Worm (Caenorhabditis elegans): ENCODE results near the gene C12D5.4.

The C12D5.4 gene

DNA sequence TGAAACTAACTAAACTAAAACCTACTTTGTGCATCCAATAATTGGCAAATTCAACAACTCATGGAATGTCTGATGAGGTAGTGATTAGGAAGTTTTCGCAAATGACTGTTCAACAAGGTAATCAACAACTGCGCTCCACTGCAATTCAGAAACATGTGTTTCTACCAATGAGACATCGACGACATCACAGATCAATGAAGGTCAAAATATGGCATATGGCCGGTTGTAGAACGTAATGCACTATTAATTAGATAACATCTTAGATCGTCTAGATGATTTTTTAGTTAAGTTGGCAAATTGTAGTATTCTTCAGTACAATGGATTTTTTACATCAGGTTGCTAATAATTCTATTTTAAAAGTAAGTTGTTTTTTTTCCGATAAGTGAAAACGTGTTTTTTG is 13.8 kb downstream of the C12D5.4 start, which contains the start of the genes nhr-94 and nhr-152 (continued):
- TF ChIP-seq rec-8 (tag; optimal IDR thresholded peaks at IDR 0.05), result no peak
- no peak for TF ChIP-seq snpc-1.3 (tag; optimal IDR thresholded peaks at IDR 0.05; ENCODE audit: insufficient read depth)
- TF ChIP-seq ZK185.1 (tag; optimal IDR thresholded peaks at IDR 0.05; ENCODE audit: poor library complexity, severe bottlenecking), result no peak
- TF ChIP-seq F33H1.4 (GFP tag; IDR thresholded peaks at IDR 0.05), result no peak

DNA sequence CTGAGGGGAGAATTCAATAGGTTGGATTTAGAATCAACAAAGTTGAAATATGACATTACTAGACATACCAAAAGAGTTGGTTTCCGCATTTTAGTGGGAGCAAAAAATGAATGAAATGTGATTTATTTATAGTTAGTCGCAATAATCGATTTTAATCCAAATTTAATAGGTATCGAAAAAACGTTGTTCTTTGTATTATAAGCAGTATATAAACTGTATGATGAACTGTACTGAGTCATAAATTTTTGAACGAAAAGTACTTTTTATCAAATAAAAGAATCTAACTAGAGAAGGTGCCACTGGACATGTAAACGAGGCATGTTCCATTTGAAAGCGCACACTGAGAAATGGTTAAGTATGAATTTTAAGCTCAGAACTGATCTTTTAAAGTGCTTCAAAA is 17.5 kb downstream of the C12D5.4 start, which contains the start of gene C12D5.9:
Gene C12D5.9, minus strand, starts transcription at position 101 of the 400 bp plus-strand sequence.
- TF ChIP-seq Y95B8A.8 (GFP tag; IDR thresholded peaks at IDR 0.05) (no peak), ztf-3 (GFP tag; optimal IDR thresholded peaks at IDR 0.05) (no peak), T07F8.4 (tag; optimal IDR thresholded peaks at IDR 0.05) (no peak), unc-62 (GFP tag; optimal IDR thresholded peaks at IDR 0.05) (no peak), bed-2 (GFP tag; IDR thresholded peaks at IDR 0.05) (no peak), madf-3 (GFP tag; IDR thresholded peaks at IDR 0.05) (no peak), Y67H2A.10 (GFP tag; conservative IDR thresholded peaks at IDR 0.05) (no peak), dpl-1 (GFP tag; optimal IDR thresholded peaks at IDR 0.05) (no peak), C06A6.2 (GFP tag; conservative IDR thresholded peaks at IDR 0.05) (no peak), lsl-1 (GFP tag; optimal IDR thresholded peaks at IDR 0.05) (no peak), madf-10 (tag; optimal IDR thresholded peaks at IDR 0.05) (no peak), ceh-100 (GFP tag; IDR thresholded peaks at IDR 0.05) (no peak), ama-1 (optimal IDR thresholded peaks at IDR 0.05) (no peak), ama-1 (GFP tag; optimal IDR thresholded peaks at IDR 0.05) (no peak), ztf-22 (GFP tag; optimal IDR thresholded peaks at IDR 0.05) (no peak)

DNA sequence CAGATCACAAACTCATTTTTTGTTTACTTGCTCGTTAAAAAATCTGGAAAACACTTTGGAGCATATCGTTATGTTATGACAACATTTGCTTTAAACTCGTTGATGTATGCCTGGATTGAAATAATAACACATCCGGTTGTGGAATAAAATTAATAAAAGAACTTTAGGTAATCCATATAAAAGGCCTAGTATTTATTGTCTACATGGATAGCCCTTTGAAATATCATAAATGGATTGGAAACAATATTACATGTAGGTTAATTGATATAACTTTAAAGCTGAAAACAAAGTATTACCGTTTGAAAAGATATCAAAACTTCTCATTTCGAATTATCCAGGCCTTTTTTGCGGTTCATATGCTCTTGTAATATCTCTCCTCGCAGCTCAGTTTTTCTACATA is 18.3 kb downstream of the C12D5.4 start:
- TF ChIP-seq lag-1 (GFP tag; IDR thresholded peaks at IDR 0.05) (no peak), ceh-27 (GFP tag; optimal IDR thresholded peaks at IDR 0.05) (no peak)

DNA sequence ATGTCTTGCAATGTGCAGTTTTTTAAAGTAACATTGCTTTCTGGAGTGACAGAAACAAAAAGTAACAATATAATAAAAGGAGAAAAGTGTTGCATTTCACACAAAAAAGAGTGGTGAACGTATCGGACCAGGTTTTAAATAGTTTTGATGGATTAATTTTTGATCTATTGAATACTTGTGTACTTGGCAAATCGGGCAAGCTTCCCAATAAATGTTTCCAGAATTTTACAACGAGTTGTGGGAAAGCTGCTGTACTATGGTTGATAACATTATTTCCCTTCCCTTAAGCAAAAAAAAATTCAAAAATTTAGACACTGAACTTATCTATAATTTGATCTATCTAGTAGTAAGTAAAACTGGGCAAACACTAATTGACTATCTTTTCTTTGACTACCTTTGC is 21.0 kb downstream of the C12D5.4 start, which contains the start of gene C12D5.10:
Gene C12D5.10, minus strand, starts transcription at position 101 of the 400 bp plus-strand sequence.
- TF ChIP-seq B0019.2 (GFP tag; conservative IDR thresholded peaks at IDR 0.05) (no peak), hrde-1 (tag; optimal IDR thresholded peaks at IDR 0.05; ENCODE audit: borderline replicate concordance) (no peak), repo-1 (tag; optimal IDR thresholded peaks at IDR 0.05) (no peak), bed-1 (GFP tag; IDR thresholded peaks at IDR 0.05) (no peak), F23B12.7 (tag; optimal IDR thresholded peaks at IDR 0.05; ENCODE audit: insufficient read depth) (no peak), tbp1 (GFP tag; optimal IDR thresholded peaks at IDR 0.05) (no peak), somi-1 (GFP tag; optimal IDR thresholded peaks at IDR 0.05) (no peak)

DNA sequence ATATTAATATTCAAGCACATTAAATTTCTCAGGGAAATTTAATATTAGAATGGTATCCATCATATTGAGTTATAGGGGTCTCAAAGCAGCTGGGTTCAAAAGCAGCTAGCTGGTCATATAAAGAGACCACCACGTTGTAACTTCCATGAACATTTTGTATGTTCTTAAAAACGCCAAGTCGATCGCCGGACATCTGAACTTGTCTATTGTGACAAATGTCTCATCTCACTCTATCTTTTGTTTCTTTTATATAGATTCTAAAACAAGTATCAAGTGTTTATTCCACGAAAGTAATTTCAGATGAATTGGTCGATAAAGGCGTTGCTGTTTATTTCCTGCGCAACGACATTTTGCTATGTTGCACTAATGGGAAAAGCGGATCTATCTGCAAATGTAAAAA is 24.5 kb downstream of the C12D5.4 start, which contains the start of gene ZK105.3:
Gene ZK105.3, plus strand, starts transcription at position 301 of the 400 bp plus-strand sequence.
- TF ChIP-seq lir-1 (GFP tag; conservative IDR thresholded peaks at IDR 0.05) (no peak), hmg-1.2 (GFP tag; IDR thresholded peaks at IDR 0.05) (no peak), snpc-1.1 (tag; optimal IDR thresholded peaks at IDR 0.05; ENCODE audit: insufficient read depth) (no peak), ekl-4 (GFP tag; IDR thresholded peaks at IDR 0.05) (no peak), ceh-91 (GFP tag; IDR thresholded peaks at IDR 0.05) (no peak), repo-1 (tag; optimal IDR thresholded peaks at IDR 0.05) (no peak), lsl-1 (GFP tag; optimal IDR thresholded peaks at IDR 0.05) (no peak), ztf-26 (tag; optimal IDR thresholded peaks at IDR 0.05) (no peak), B0019.2 (GFP tag; conservative IDR thresholded peaks at IDR 0.05) (no peak), madf-3 (GFP tag; IDR thresholded peaks at IDR 0.05) (no peak), hlh-26 (GFP tag; conservative IDR thresholded peaks at IDR 0.05) (no peak), pbrm-1 (GFP tag; IDR thresholded peaks at IDR 0.05) (no peak), Y67H2A.10 (GFP tag; conservative IDR thresholded peaks at IDR 0.05) (no peak), F22D6.2 (tag; optimal IDR thresholded peaks at IDR 0.05) (no peak), sea-2 (GFP tag; IDR thresholded peaks at IDR 0.05) (no peak), snpc-4 (GFP tag; optimal IDR thresholded peaks at IDR 0.05) (no peak), snpc-4 (tag; optimal IDR thresholded peaks at IDR 0.05) (no peak)
